Worm (Caenorhabditis elegans) whole organism, L4 larva: ENCODE data around the gene T10D4.7.
"Not testable (repeated sequence)": the region's sequence is repeated elsewhere in the genome, so short reads cannot be mapped to it uniquely, and the experiment has no call there.

ENCODE experiments used
- ces-1 ChIP-seq: fragments of 150-350 bp; sonication (generic microtip); optimal IDR thresholded peaks from 4 replicates; lab custom pipeline; 2014; ENCODE audit warnings: missing biosample characterization, missing genetic modification reagents, missing genetic modification characterization
- ctbp-1 ChIP-seq: fragments of 200-800 bp; sonication (Bioruptor generic); IDR thresholded peaks from 2 replicates; pipeline ENCODE4 v1.3.6; 2022; ENCODE audit warnings: missing genetic modification reagents, missing genetic modification characterization, missing compliant biosample characterization
- dpl-1 ChIP-seq: fragments of 150-350 bp; optimal IDR thresholded peaks from 2 replicates; lab custom pipeline; 2014; ENCODE audit warnings: missing biosample characterization, missing genetic modification reagents, missing genetic modification characterization
- nhr-11 ChIP-seq: fragments of 150-350 bp; optimal IDR thresholded peaks from 2 replicates; lab custom pipeline; 2014; ENCODE audit warnings: missing biosample characterization, missing genetic modification characterization
- nhr-28 ChIP-seq: fragments of 150-350 bp; optimal IDR thresholded peaks from 2 replicates; lab custom pipeline; 2014; ENCODE audit warnings: missing biosample characterization, missing genetic modification characterization
- nhr-41 ChIP-seq: fragments of 200-800 bp; sonication (Bioruptor generic); IDR thresholded peaks from 2 replicates; pipeline ENCODE4 v1.3.6; 2022; ENCODE audit warnings: missing genetic modification reagents, missing genetic modification characterization, missing compliant biosample characterization
- pha-4 ChIP-seq, 2 experiments: fragments of 150-350 bp in 1 of 2; fragments of 200-800 bp in 1 of 2; sonication (Bioruptor generic) in 1 of 2; IDR thresholded peaks in 1 of 2; optimal IDR thresholded peaks in 1 of 2; 2 replicates each; pipeline versions ENCODE4 v1.3.6 to Lab custom; 2014 to 2022; ENCODE audit warnings: missing genetic modification characterization in 2 of 2, missing genetic modification reagents in 2 of 2, missing biosample characterization in 1 of 2, missing compliant biosample characterization in 1 of 2
- pqm-1 ChIP-seq: sonication (generic microtip); optimal IDR thresholded peaks from 2 replicates; lab custom pipeline; 2017; ENCODE audit warnings: missing biosample characterization, missing genetic modification characterization
- spr-3 ChIP-seq: fragments of 200-800 bp; sonication (Bioruptor generic); optimal IDR thresholded peaks from 2 replicates; lab custom pipeline; 2018; ENCODE audit warnings: mild to moderate bottlenecking, missing genetic modification characterization, missing compliant biosample characterization
- unc-62 ChIP-seq, 3 experiments: fragments of 150-350 bp in 1 of 3; sonication (generic microtip); optimal IDR thresholded peaks in 2 of 3; peaks in 1 of 3; 1 replicate in 1 of 3; 2 replicates in 2 of 3; lab custom pipeline; 2014 to 2017; ENCODE audit warnings: missing biosample characterization in 3 of 3, missing genetic modification characterization in 3 of 3, missing genetic modification reagents in 3 of 3, missing genotype in 1 of 3

ce11 chrII:3144552-3144951 is 27.0 kb downstream of the T10D4.7 start, which contains the start of gene sri-43:
- TF ChIP-seq nhr-11 (tag; lab: Kevin White, UChicago); unc-62 (GFP tag; optimal IDR thresholded peaks at IDR 0.05 in 1 of 2; lab: Kevin White, UChicago); unc-62 (tag; optimal IDR thresholded peaks at IDR 0.05; lab: Kevin White, UChicago); dpl-1 (GFP tag; lab: Kevin White, UChicago); ces-1; spr-3 (GFP tag; lab: Kevin White, UChicago); pha-4 (GFP tag; IDR thresholded peaks at IDR 0.05; lab: Robert Waterston, UW); pha-4 (tag; optimal IDR thresholded peaks at IDR 0.05; lab: Kevin White, UChicago); pqm-1 (tag; lab: Kevin White, UChicago); nhr-41 (GFP tag; lab: Robert Waterston, UW); ctbp-1 (GFP tag; lab: Robert Waterston, UW); nhr-28 (tag; lab: Kevin White, UChicago): not testable (repeated sequence)
